Worm (Caenorhabditis elegans): ENCODE data around the gene txt-3.
A peak's percentile ranks its signal among the peaks of the same experiment; 100 is the strongest.

The txt-3 gene

ce11 chrIV:4995842-4996241 lies 32.1 kb downstream of the txt-3 start, which contains the start of gene ssq-2:
Gene ssq-2 (plus strand): TSS chrIV:4996142.
- TF ChIP-seq lim-7 (GFP tag; IDR thresholded peaks at IDR 0.05): no peak
- no peak for TF ChIP-seq fkh-10 (GFP tag; optimal IDR thresholded peaks at IDR 0.05)
- no peak for TF ChIP-seq daf-8 (GFP tag; IDR thresholded peaks at IDR 0.05)

DNA sequence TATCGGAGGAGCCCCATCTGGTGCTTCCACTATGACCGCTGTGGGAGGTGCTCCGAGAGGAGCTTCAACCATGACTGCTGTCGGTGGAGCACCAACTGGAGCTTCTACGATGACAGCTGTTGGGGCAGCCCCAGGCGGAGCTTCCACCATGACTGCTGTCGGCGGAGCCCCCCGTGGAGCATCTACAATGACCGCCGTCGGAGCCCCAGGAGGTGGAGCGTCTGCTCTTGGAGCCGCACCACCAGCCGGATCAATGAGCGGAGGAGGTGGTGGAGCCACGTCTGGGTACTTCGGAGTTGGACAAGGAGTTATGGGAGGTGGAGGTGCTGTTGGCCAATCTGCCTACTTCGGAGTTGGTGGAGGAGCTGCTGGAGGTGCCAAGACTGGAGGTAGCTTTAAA lies 33.2 kb downstream of the txt-3 start:
- TF ChIP-seq set-16 (GFP tag; IDR thresholded peaks at IDR 0.05) (peak; percentile 94), hif-1 (tag; optimal IDR thresholded peaks at IDR 0.05) (no peak), F26F4.8 (GFP tag; conservative IDR thresholded peaks at IDR 0.05) (no peak)

- TF ChIP-seq ces-1 (GFP tag; optimal IDR thresholded peaks at IDR 0.05): no peak
- TF ChIP-seq ZK337.2 (GFP tag; IDR thresholded peaks at IDR 0.05): no peak
- no peak for TF ChIP-seq arid-1 (GFP tag; conservative IDR thresholded peaks at IDR 0.05)
- TF ChIP-seq D1046.2 (GFP tag; IDR thresholded peaks at IDR 0.05): no peak
- TF ChIP-seq nhr-25 (tag; optimal IDR thresholded peaks at IDR 0.05; ENCODE audit: borderline replicate concordance, insufficient read depth): no peak
These were observed 38.7 kb downstream of the txt-3 start, which contains the start of gene pes-1 for ce11 chrIV:5002448-5002847. Gene pes-1 (plus strand): TSS chrIV:5002748.

ce11 chrIV:5005154-5005553 lies 41.4 kb downstream of the txt-3 start:
- TF ChIP-seq unc-62 (GFP tag; optimal IDR thresholded peaks at IDR 0.05 in 1 of 2): peak in 1 of 2 experiments; percentile 90
- TF ChIP-seq unc-62 (tag; optimal IDR thresholded peaks at IDR 0.05): no peak
- no peak for TF ChIP-seq lin-1 (GFP tag; IDR thresholded peaks at IDR 0.05)

DNA sequence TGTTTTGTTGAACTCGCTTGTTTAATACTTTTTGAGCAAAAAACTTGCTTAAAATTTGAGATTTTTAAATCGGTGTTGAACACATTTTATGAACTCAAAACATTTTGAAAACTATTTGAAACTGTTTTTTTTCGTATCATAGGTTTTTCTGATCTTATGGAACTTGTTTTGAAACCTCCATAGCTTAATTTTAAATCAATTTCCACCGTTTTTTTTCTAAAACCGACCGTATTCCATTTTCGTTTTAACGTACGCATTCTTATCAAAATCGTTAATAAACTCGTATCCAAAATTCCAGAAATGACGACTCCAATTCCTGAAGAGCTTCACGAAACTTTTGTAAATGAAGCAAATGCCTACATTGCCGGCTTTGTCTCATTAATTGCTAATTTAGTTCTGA lies 44.6 kb downstream of the txt-3 start, which contains the start of gene srm-2:
Gene srm-2, plus strand, starts transcription at position 301 of the 400 bp plus-strand sequence.
- TF ChIP-seq unc-130 (GFP tag; optimal IDR thresholded peaks at IDR 0.05) (no peak), ceh-32 (tag; optimal IDR thresholded peaks at IDR 0.05; ENCODE audit: poor library complexity) (no peak), hlh-30 (tag; optimal IDR thresholded peaks at IDR 0.05; ENCODE audit: insufficient read depth) (no peak), zag-1 (tag; optimal IDR thresholded peaks at IDR 0.05) (no peak), T20F7.1 (GFP tag; optimal IDR thresholded peaks at IDR 0.05) (no peak), ceh-20 (GFP tag; IDR thresholded peaks at IDR 0.05) (no peak), set-16 (GFP tag; IDR thresholded peaks at IDR 0.05) (no peak), nhr-237 (tag; optimal IDR thresholded peaks at IDR 0.05) (no peak), lin-39 (tag; optimal IDR thresholded peaks at IDR 0.05) (no peak), gei-8 (GFP tag; optimal IDR thresholded peaks at IDR 0.05) (no peak), nhr-102 (tag; optimal IDR thresholded peaks at IDR 0.05) (no peak), aly-2 (tag; optimal IDR thresholded peaks at IDR 0.05) (no peak), hlh-11 (tag; optimal IDR thresholded peaks at IDR 0.05) (no peak), ces-1 (GFP tag; optimal IDR thresholded peaks at IDR 0.05) (no peak), nhr-25 (tag; optimal IDR thresholded peaks at IDR 0.05; ENCODE audit: borderline replicate concordance, insufficient read depth) (no peak)

ce11 chrIV:5011025-5011424 lies 47.3 kb downstream of the txt-3 start:
- TF ChIP-seq snpc-1.2 (GFP tag; IDR thresholded peaks at IDR 0.05): peak; percentile 74

ce11 chrIV:5012241-5012640 lies 48.5 kb downstream of the txt-3 start, which contains the start of gene srm-1:
Gene srm-1 (plus strand): TSS chrIV:5012541.
- TF ChIP-seq egl-27 (tag; optimal IDR thresholded peaks at IDR 0.05): no peak
- no peak for TF ChIP-seq lin-38 (GFP tag; IDR thresholded peaks at IDR 0.05)
- TF ChIP-seq daf-19 (GFP tag; conservative IDR thresholded peaks at IDR 0.05): no peak
- no peak for TF ChIP-seq unc-130 (GFP tag; optimal IDR thresholded peaks at IDR 0.05)
- TF ChIP-seq mes-2 (tag; optimal IDR thresholded peaks at IDR 0.05; ENCODE audit: poor library complexity, severe bottlenecking): no peak
- no peak for TF ChIP-seq tra-1 (GFP tag; IDR thresholded peaks at IDR 0.05)
- TF ChIP-seq D1046.2 (GFP tag; IDR thresholded peaks at IDR 0.05): no peak

All from whole organism, L4 larva.